Fruit fly (Drosophila melanogaster) whole organism, prepupa: ENCODE data around the gene CG3347.

ENCODE experiments used
- CG6808 ChIP-seq: fragments of 200-800 bp; sonication (Bioruptor generic); optimal IDR thresholded peaks from 3 replicates; lab custom pipeline; 2017; ENCODE audit warnings: missing biosample characterization, missing genetic modification characterization, mild to moderate bottlenecking, moderate library complexity, missing genetic modification reagents
- CG6854 ChIP-seq: fragments of 200-800 bp; sonication (Bioruptor generic); optimal IDR thresholded peaks from 2 replicates; lab custom pipeline; 2017; ENCODE audit warnings: missing biosample characterization, mild to moderate bottlenecking, missing genetic modification characterization
- CG8632 ChIP-seq: fragments of 200-800 bp; sonication (Bioruptor generic); optimal IDR thresholded peaks from 3 replicates; lab custom pipeline; 2016; ENCODE audit warnings: missing biosample characterization, missing genetic modification characterization
- CG9139 ChIP-seq: fragments of 200-800 bp; sonication (Bioruptor generic); optimal IDR thresholded peaks from 3 replicates; lab custom pipeline; 2017; ENCODE audit warnings: missing biosample characterization, mild to moderate bottlenecking, missing genetic modification characterization
- esn ChIP-seq: fragments of 200-800 bp; sonication (Bioruptor generic); optimal IDR thresholded peaks from 2 replicates; lab custom pipeline; 2016; ENCODE audit warnings: missing biosample characterization, mild to moderate bottlenecking, missing genetic modification characterization, moderate library complexity

dm6 chr2L:3303893-3304292 lies 34.7 kb downstream of the CG3347 start, which contains the start of gene CG3277:
- TF ChIP-seq CG6808 (GFP tag; lab: Kevin White, UChicago) (no peak), CG9139 (no peak), esn (GFP tag; lab: Kevin White, UChicago) (no peak), CG8632 (GFP tag; lab: Kevin White, UChicago) (no peak), CG6854 (no peak)
